Fruit fly (Drosophila melanogaster): Measurements from ENCODE around the gene Non2.

DNA sequence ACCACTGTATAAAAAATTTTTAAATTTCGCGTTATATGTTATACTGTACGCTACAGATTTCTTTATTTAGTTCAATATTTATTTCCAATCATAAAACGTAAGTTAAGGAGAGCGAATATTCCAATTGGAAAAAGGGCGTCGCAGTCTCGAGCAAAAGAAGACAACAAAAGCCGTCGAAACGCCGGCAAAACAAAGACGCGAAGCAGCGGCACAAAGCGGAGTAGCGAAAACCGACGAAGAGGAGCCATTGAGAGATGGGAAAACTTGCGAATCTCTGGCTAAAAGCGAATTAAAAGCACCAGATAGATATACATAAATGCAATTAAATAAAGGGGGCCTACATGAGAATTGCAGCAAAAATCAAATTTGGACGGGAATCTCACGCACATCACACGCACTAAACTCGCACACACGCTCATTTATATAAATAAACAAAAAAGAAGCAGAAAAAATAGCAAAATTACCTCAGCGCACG is 968 bp upstream of the Non2 start:
- TF ChIP-seq vnd (GFP tag; IDR thresholded peaks at IDR 0.05; ENCODE audit: partially characterized antibody) (no peak), CG16779 (GFP tag; IDR thresholded peaks at IDR 0.05) (no peak), Ssrp (tag; optimal IDR thresholded peaks at IDR 0.05) (no peak), C15 (GFP tag; IDR thresholded peaks at IDR 0.05) (no peak), HLH3B (GFP tag; IDR thresholded peaks at IDR 0.05) (no peak), schlank (tag; optimal IDR thresholded peaks at IDR 0.05) (no peak), CG14710 (tag; optimal IDR thresholded peaks at IDR 0.05) (no peak), cad (GFP tag; optimal IDR thresholded peaks at IDR 0.05) (no peak), CrebB (tag; optimal IDR thresholded peaks at IDR 0.05) (no peak), CG15696 (tag; optimal IDR thresholded peaks at IDR 0.05) (no peak), ATbp (GFP tag; optimal IDR thresholded peaks at IDR 0.05) (no peak), NK7.1 (GFP tag; optimal IDR thresholded peaks at IDR 0.05) (no peak), CG2712 (tag; optimal IDR thresholded peaks at IDR 0.05) (no peak)

Measured in whole organism, embryonic.